Worm (Caenorhabditis elegans) whole organism, early embryonic: Measurements from ENCODE around the gene C25F9.15.

ENCODE experiments used
- B0310.2 ChIP-seq: sonication (generic microtip); optimal IDR thresholded peaks from 2 replicates; lab custom pipeline; 2016; ENCODE audit warnings: mild to moderate bottlenecking, missing genetic modification characterization, missing compliant biosample characterization
- F13C5.2 ChIP-seq: sonication (generic microtip); optimal IDR thresholded peaks from 2 replicates; lab custom pipeline; 2017; ENCODE audit warnings: mild to moderate bottlenecking, missing genetic modification characterization, inconsistent platforms, missing compliant biosample characterization
- aly-1 ChIP-seq: sonication (generic microtip); optimal IDR thresholded peaks from 2 replicates; lab custom pipeline; 2016; ENCODE audit warnings: missing genetic modification characterization, missing compliant biosample characterization
- ama-1 ChIP-seq: fragments of 150-350 bp; optimal IDR thresholded peaks from 2 replicates; lab custom pipeline; 2014
- ceh-13 ChIP-seq: fragments of 200-800 bp; sonication (Bioruptor generic); optimal IDR thresholded peaks from 2 replicates; lab custom pipeline; 2018; ENCODE audit warnings: mild to moderate bottlenecking, missing genetic modification characterization, missing compliant biosample characterization
- ceh-36 ChIP-seq: sonication (generic microtip); optimal IDR thresholded peaks from 2 replicates; lab custom pipeline; 2016; ENCODE audit warnings: missing genetic modification characterization, inconsistent platforms, missing compliant biosample characterization
- ets-7 ChIP-seq: sonication (generic microtip); optimal IDR thresholded peaks from 2 replicates; lab custom pipeline; 2016; ENCODE audit warnings: missing genotype, missing genetic modification characterization, missing compliant biosample characterization
- flt-1 ChIP-seq: fragments of 200-800 bp; sonication (Bioruptor generic); IDR thresholded peaks from 2 replicates; pipeline ENCODE4 v1.3.6; 2022; ENCODE audit warnings: missing genetic modification characterization, missing compliant biosample characterization
- hmbx-1 ChIP-seq: sonication (generic microtip); optimal IDR thresholded peaks from 2 replicates; lab custom pipeline; 2016; ENCODE audit warnings: mild to moderate bottlenecking, missing genetic modification characterization, missing compliant biosample characterization
- hmg-4 ChIP-seq: fragments of 200-800 bp; sonication (Bioruptor generic); optimal IDR thresholded peaks from 2 replicates; lab custom pipeline; 2018; ENCODE audit warnings: mild to moderate bottlenecking, missing genetic modification characterization, missing compliant biosample characterization
- hnd-1 ChIP-seq: sonication (generic microtip); optimal IDR thresholded peaks from 2 replicates; lab custom pipeline; 2016; ENCODE audit warnings: missing genetic modification characterization, missing compliant biosample characterization
- pes-1 ChIP-seq: fragments of 200-800 bp; sonication (Bioruptor generic); IDR thresholded peaks from 2 replicates; pipeline ENCODE4 v1.3.6; 2022; ENCODE audit warnings: missing genetic modification reagents, missing genetic modification characterization, missing compliant biosample characterization
- scrt-1 ChIP-seq: fragments of 200-800 bp; sonication (Bioruptor generic); IDR thresholded peaks from 2 replicates; pipeline ENCODE4 v1.3.6; 2022; ENCODE audit warnings: missing genetic modification characterization, missing compliant biosample characterization
- sea-1 ChIP-seq: fragments of 200-800 bp; sonication (Bioruptor generic); conservative IDR thresholded peaks from 2 replicates; pipeline ENCODE4 v1.3.6; 2022; ENCODE audit warnings: missing genetic modification characterization, missing compliant biosample characterization
- tbx-11 ChIP-seq: fragments of 200-800 bp; sonication (Bioruptor generic); IDR thresholded peaks from 2 replicates; pipeline ENCODE4 v1.3.6; 2022; ENCODE audit warnings: missing genetic modification characterization, missing compliant biosample characterization
- tbx-37 ChIP-seq: fragments of 200-800 bp; sonication (Bioruptor generic); conservative IDR thresholded peaks from 2 replicates; pipeline ENCODE4 v1.3.6; 2022; ENCODE audit warnings: missing genetic modification reagents, missing genetic modification characterization, missing compliant biosample characterization
- tra-4 ChIP-seq: sonication (generic microtip); optimal IDR thresholded peaks from 2 replicates; lab custom pipeline; 2017; ENCODE audit warnings: missing genetic modification characterization, missing compliant biosample characterization

The C25F9.15 gene

DNA sequence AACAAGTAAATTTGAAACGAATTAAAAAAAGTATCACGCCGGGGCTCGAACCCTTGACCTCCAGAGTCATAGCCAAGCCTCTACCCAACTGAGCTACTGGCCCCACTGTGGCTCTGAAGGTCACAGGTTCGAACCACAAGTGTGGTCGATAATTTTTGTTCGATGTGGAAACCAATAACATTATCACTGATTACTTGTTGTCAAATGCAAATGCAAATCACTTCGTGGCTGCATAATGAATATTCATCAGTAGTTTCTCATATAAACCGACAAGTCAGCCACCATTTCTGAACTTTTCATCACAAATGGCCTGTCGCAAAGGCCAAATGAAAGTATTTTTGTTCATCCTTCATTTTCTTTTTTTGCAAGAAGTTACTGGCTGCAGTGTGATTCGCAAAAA lies 23.2 kb upstream of the C25F9.15 start, which contains the start of gene C25F9.8:
TSS of gene C25F9.8 (plus strand) at position 301 of the 400 bp plus-strand sequence.
- TF ChIP-seq B0310.2 (tag; lab: Kevin White, UChicago) (no peak), hnd-1 (tag; lab: Kevin White, UChicago) (no peak), sea-1 (GFP tag; lab: Robert Waterston, UW) (no peak), hmbx-1 (no peak), ama-1 (no peak), ceh-36 (tag; lab: Kevin White, UChicago) (no peak), ets-7 (tag; lab: Kevin White, UChicago) (no peak), tra-4 (tag; lab: Kevin White, UChicago) (no peak), pes-1 (GFP tag; lab: Robert Waterston, UW) (no peak), ceh-13 (GFP tag; lab: Kevin White, UChicago) (no peak), flt-1 (GFP tag; lab: Robert Waterston, UW) (no peak)

DNA sequence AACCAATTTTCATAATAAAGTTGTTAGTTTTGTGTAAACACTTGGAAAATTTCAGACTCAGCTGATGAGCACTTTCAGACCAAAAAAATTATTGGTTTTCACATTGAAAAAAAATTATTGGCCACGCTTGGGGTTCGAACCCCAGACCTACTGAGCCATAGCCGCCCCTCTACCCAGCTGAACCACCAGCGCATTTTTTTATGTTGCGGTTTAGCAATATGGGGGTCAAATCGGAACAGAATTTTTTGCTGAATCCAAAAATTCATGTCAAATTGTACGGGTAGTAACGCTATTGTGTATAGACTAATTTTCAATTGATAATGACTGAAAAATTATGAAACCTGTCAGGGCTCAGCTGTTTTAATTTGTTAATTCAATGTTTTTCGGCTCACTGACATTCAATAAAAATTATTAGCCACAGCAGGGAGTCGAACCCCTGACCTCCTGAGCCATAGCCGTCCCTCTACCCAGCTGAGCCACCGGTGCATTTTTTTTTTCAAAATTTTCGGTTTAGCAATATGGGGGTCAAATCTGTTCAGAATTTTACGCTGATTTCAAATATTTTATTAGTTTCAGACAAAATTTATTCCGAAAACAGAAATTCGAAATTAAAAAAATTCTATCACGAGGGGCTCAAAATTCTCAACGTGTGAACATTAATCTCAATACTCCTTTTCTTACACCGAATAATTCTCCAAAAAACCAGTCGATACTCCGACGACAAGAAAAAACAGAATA lies 21.2 kb upstream of the C25F9.15 start:
- no peak for TF ChIP-seq sea-1 (GFP tag; lab: Robert Waterston, UW)
- no peak for TF ChIP-seq ama-1
- TF ChIP-seq ceh-13 (GFP tag; lab: Kevin White, UChicago): no peak
- TF ChIP-seq aly-1 (tag; lab: Kevin White, UChicago): no peak
- TF ChIP-seq B0310.2 (tag; lab: Kevin White, UChicago): no peak
- no peak for TF ChIP-seq flt-1 (GFP tag; lab: Robert Waterston, UW)
- TF ChIP-seq hmg-4 (GFP tag; lab: Kevin White, UChicago): no peak
- no peak for TF ChIP-seq ceh-36 (tag; lab: Kevin White, UChicago)
- no peak for TF ChIP-seq tbx-11 (GFP tag; lab: Robert Waterston, UW)
- no peak for TF ChIP-seq hmbx-1
- no peak for TF ChIP-seq scrt-1
- TF ChIP-seq tra-4 (tag; lab: Kevin White, UChicago): no peak

DNA sequence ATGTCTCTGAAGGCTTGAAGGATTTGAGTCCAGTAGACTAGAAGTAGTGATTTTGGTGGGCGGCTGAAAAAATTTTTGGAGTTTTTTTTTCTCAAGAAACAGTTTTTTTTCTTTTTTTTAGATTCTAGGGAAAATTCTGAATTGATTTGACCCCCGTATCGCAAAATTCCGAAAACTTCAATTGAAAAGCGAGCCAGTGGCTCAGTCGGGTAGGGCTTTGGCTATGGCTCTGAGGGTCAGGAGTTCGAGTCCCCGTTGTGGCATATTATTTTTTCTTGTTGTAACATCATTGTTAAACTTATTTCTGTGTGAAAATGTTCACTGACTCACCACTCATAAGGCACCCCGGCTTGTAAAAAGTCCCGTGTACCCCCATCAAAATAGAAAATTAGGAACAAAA lies 19.5 kb upstream of the C25F9.15 start:
- TF ChIP-seq B0310.2 (tag; lab: Kevin White, UChicago) (no peak), ceh-13 (GFP tag; lab: Kevin White, UChicago) (no peak), sea-1 (GFP tag; lab: Robert Waterston, UW) (no peak)

DNA sequence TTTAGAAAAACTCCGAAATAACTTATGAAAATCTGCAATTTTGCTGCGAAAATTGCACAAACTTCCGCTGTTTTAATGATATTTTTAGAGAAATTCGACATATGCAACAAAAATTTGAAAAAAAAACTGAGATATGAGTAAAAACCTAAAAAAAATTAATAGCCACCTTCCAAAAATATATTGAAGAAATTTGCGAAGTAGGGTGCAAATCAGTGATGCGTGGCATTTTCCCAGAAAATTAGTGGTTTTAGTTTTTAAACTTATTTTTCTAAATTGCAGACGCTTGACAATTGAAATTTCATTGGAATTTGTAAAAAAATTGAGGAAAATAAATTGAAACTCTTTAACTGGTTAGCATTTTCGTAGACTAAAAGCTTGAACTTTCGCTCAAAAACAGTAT lies 19.1 kb upstream of the C25F9.15 start, which contains the start of gene C25F9.13:
TSS of gene C25F9.13 (minus strand) at position 101 of the 400 bp plus-strand sequence.
- TF ChIP-seq ceh-36 (tag; lab: Kevin White, UChicago) (no peak), tbx-37 (GFP tag; lab: Robert Waterston, UW) (no peak), sea-1 (GFP tag; lab: Robert Waterston, UW) (no peak), hmg-4 (GFP tag; lab: Kevin White, UChicago) (no peak), tbx-11 (GFP tag; lab: Robert Waterston, UW) (no peak), ama-1 (no peak), ceh-13 (GFP tag; lab: Kevin White, UChicago) (no peak), B0310.2 (tag; lab: Kevin White, UChicago) (no peak)

DNA sequence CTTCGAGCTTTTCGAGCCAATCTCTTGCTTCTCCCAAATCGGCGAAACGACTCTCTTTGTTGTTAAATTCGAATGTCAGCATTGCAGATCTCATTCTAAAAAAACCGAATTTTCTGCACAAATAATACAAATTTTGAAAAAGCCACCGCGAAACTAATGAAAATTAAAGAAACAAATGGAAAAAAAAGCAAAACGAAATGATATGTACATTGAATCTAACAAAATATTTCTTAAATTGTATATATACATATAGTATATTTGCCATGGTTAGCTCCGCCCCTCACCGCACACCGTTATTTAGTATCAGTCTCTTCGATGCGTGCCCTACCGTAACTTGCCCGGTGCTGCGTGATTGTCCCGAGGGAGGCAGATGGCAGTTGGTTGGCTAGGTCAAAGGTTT lies 17.3 kb upstream of the C25F9.15 start, which contains the start of gene srw-86:
TSS of gene srw-86 (minus strand) at position 101 of the 400 bp plus-strand sequence.
- no peak for TF ChIP-seq flt-1 (GFP tag; lab: Robert Waterston, UW)
- no peak for TF ChIP-seq sea-1 (GFP tag; lab: Robert Waterston, UW)
- no peak for TF ChIP-seq tra-4 (tag; lab: Kevin White, UChicago)
- no peak for TF ChIP-seq ama-1
- TF ChIP-seq B0310.2 (tag; lab: Kevin White, UChicago): no peak
- no peak for TF ChIP-seq scrt-1
- TF ChIP-seq ceh-13 (GFP tag; lab: Kevin White, UChicago): no peak
- no peak for TF ChIP-seq ceh-36 (tag; lab: Kevin White, UChicago)
- no peak for TF ChIP-seq tbx-11 (GFP tag; lab: Robert Waterston, UW)
- no peak for TF ChIP-seq pes-1 (GFP tag; lab: Robert Waterston, UW)
- no peak for TF ChIP-seq aly-1 (tag; lab: Kevin White, UChicago)
- TF ChIP-seq hnd-1 (tag; lab: Kevin White, UChicago): no peak
- no peak for TF ChIP-seq hmg-4 (GFP tag; lab: Kevin White, UChicago)
- no peak for TF ChIP-seq ets-7 (tag; lab: Kevin White, UChicago)
- TF ChIP-seq F13C5.2 (tag; lab: Kevin White, UChicago): no peak
- no peak for TF ChIP-seq hmbx-1
- no peak for TF ChIP-seq tbx-37 (GFP tag; lab: Robert Waterston, UW)

DNA sequence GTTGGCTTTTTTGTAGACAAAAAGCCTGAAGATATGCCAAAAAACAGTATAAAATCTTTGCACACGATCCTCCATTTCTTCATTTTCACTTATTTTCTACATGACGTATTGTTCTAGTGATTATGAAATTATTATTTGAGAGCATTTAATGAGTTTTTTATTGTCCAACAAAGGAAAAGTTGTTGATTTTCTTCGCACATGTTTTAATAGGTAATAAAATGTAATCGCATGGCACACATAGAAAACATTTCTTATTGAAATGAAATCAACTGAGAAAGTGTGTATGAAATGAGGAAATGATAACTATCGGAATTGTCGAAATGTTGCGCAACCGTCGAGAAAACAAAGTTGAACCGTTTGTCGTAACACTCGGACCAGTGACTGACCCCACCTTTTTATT lies 16.5 kb upstream of the C25F9.15 start:
- no peak for TF ChIP-seq hmbx-1
- no peak for TF ChIP-seq flt-1 (GFP tag; lab: Robert Waterston, UW)
- no peak for TF ChIP-seq B0310.2 (tag; lab: Kevin White, UChicago)
- no peak for TF ChIP-seq tra-4 (tag; lab: Kevin White, UChicago)
- TF ChIP-seq hnd-1 (tag; lab: Kevin White, UChicago): no peak
- TF ChIP-seq aly-1 (tag; lab: Kevin White, UChicago): no peak

DNA sequence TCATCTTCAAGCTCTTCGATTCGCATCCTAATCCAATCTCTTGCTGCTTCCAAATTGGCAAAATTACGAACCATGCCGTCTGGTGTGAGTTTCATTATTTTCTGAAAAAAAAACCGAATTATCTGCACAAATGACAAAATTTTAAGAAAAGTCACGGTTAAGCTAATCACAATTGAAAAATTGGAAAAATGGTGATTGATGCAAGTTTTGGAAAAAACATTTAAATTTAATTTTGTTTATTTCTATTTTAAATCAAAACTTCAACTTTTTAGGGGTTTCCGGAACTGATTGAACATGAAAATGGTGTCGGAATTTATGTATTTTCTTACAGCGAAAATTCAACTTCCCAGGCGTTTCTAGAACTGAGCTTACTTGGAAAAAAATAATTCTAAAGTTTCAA lies 15.1 kb upstream of the C25F9.15 start, which contains the start of gene C25F9.12:
TSS of gene C25F9.12 (minus strand) at position 101 of the 400 bp plus-strand sequence.
- TF ChIP-seq tra-4 (tag; lab: Kevin White, UChicago) (no peak), F13C5.2 (tag; lab: Kevin White, UChicago) (no peak), aly-1 (tag; lab: Kevin White, UChicago) (no peak), ets-7 (tag; lab: Kevin White, UChicago) (no peak), hmbx-1 (no peak), sea-1 (GFP tag; lab: Robert Waterston, UW) (no peak), ama-1 (no peak), tbx-37 (GFP tag; lab: Robert Waterston, UW) (no peak), hmg-4 (GFP tag; lab: Kevin White, UChicago) (no peak), ceh-36 (tag; lab: Kevin White, UChicago) (no peak), flt-1 (GFP tag; lab: Robert Waterston, UW) (no peak), hnd-1 (tag; lab: Kevin White, UChicago) (no peak), ceh-13 (GFP tag; lab: Kevin White, UChicago) (no peak), scrt-1 (no peak), B0310.2 (tag; lab: Kevin White, UChicago) (no peak), pes-1 (GFP tag; lab: Robert Waterston, UW) (no peak), tbx-11 (GFP tag; lab: Robert Waterston, UW) (no peak)
